Fruit fly (Drosophila melanogaster) whole organism, embryonic: ENCODE results near the gene Atg5.

Experiments used
- C15 ChIP-seq: fragments of 200-800 bp; sonication (Bioruptor generic); IDR thresholded peaks from 3 replicates; pipeline ENCODE4 v1.3.6; 2022; ENCODE audit warnings: missing biosample characterization, missing genetic modification characterization
- CG10366 ChIP-seq: fragments of 200-800 bp; sonication (Bioruptor generic); IDR thresholded peaks from 2 replicates; pipeline ENCODE4 v1.3.6; 2022; ENCODE audit warnings: missing biosample characterization, missing genetic modification characterization
- CG11560 ChIP-seq: fragments of 200-800 bp; sonication (Bioruptor generic); IDR thresholded peaks from 3 replicates; pipeline ENCODE4 v1.3.6; 2022; ENCODE audit warnings: missing biosample characterization, missing genetic modification characterization
- CG14050 ChIP-seq: fragments of 200-800 bp; sonication (Bioruptor generic); IDR thresholded peaks from 3 replicates; pipeline ENCODE4 v1.3.6; 2022; ENCODE audit warnings: missing biosample characterization, missing genetic modification characterization
- CG1647 ChIP-seq: fragments of 200-800 bp; sonication (Bioruptor generic); optimal IDR thresholded peaks from 3 replicates; lab custom pipeline; 2016; ENCODE audit warnings: missing biosample characterization, missing genetic modification characterization
- CG17186 ChIP-seq: fragments of 200-800 bp; sonication (Bioruptor generic); optimal IDR thresholded peaks from 3 replicates; lab custom pipeline; 2017; ENCODE audit warnings: missing biosample characterization, missing genetic modification reagents, missing genetic modification characterization
- CG17328 ChIP-seq: fragments of 200-800 bp; sonication (Bioruptor generic); IDR thresholded peaks from 2 replicates; pipeline ENCODE4 v1.3.6; 2022; ENCODE audit warnings: missing biosample characterization, missing genetic modification characterization
- CG34376 ChIP-seq: fragments of 200-800 bp; sonication (Bioruptor generic); optimal IDR thresholded peaks from 2 replicates; lab custom pipeline; 2018; ENCODE audit warnings: missing biosample characterization, mild to moderate bottlenecking, missing genetic modification characterization
- CG3838 ChIP-seq: fragments of 200-800 bp; sonication (Bioruptor generic); optimal IDR thresholded peaks from 3 replicates; lab custom pipeline; 2016; ENCODE audit warnings: missing biosample characterization, missing genetic modification characterization
- CG4730 ChIP-seq: fragments of 200-800 bp; sonication (Bioruptor generic); IDR thresholded peaks from 2 replicates; pipeline ENCODE4 v1.3.6; 2022; ENCODE audit warnings: missing biosample characterization, missing genetic modification characterization
- CG6854 ChIP-seq: fragments of 200-800 bp; sonication (Bioruptor generic); optimal IDR thresholded peaks from 3 replicates; lab custom pipeline; 2017; ENCODE audit warnings: missing biosample characterization, mild to moderate bottlenecking, missing genetic modification characterization
- CG7271 ChIP-seq: fragments of 200-800 bp; sonication (Bioruptor generic); optimal IDR thresholded peaks from 2 replicates; lab custom pipeline; 2018; ENCODE audit warnings: missing biosample characterization, mild to moderate bottlenecking, missing genetic modification characterization, moderate library complexity
- CG7372 ChIP-seq: fragments of 200-800 bp; sonication (Bioruptor generic); IDR thresholded peaks from 2 replicates; pipeline ENCODE4 v1.3.6; 2022; ENCODE audit warnings: missing biosample characterization, missing genetic modification characterization
- CG7987 ChIP-seq: fragments of 200-800 bp; sonication (Bioruptor generic); optimal IDR thresholded peaks from 2 replicates; lab custom pipeline; 2018; ENCODE audit warnings: missing biosample characterization, mild to moderate bottlenecking, missing genetic modification characterization, moderate library complexity
- CG8359 ChIP-seq: fragments of 200-800 bp; sonication (Bioruptor generic); optimal IDR thresholded peaks from 2 replicates; lab custom pipeline; 2017; ENCODE audit warnings: missing biosample characterization, mild to moderate bottlenecking, missing genetic modification characterization, borderline replicate concordance
- CG9932 ChIP-seq: fragments of 200-800 bp; sonication (Bioruptor generic); IDR thresholded peaks from 2 replicates; pipeline ENCODE4 v1.3.6; 2022; ENCODE audit warnings: missing biosample characterization, missing genetic modification characterization
- Dad ChIP-seq: fragments of 200-800 bp; sonication (Bioruptor generic); optimal IDR thresholded peaks from 3 replicates; lab custom pipeline; 2016; ENCODE audit warnings: missing biosample characterization, missing genetic modification characterization
- Doc3 ChIP-seq: fragments of 200-800 bp; sonication (Bioruptor generic); IDR thresholded peaks from 3 replicates; pipeline ENCODE4 v1.3.6; 2022; ENCODE audit warnings: missing biosample characterization, missing genetic modification characterization; ENCODE audit not compliant: partially characterized antibody
- Drgx ChIP-seq: fragments of 200-800 bp; sonication (Bioruptor generic); IDR thresholded peaks from 2 replicates; pipeline ENCODE4 v1.3.6; 2022; ENCODE audit warnings: missing biosample characterization, missing genetic modification characterization
- E2f1 ChIP-seq: fragments of 200-800 bp; sonication (Bioruptor generic); IDR thresholded peaks from 2 replicates; pipeline ENCODE4 v1.3.6; 2022; ENCODE audit warnings: missing biosample characterization, missing genetic modification characterization
- Hmr ChIP-seq: fragments of 200-800 bp; sonication (Bioruptor generic); optimal IDR thresholded peaks from 3 replicates; lab custom pipeline; 2017; ENCODE audit warnings: mild to moderate bottlenecking, missing biosample characterization, missing genetic modification reagents, missing genetic modification characterization
- Nf-YB ChIP-seq: fragments of 200-800 bp; sonication (Bioruptor generic); optimal IDR thresholded peaks from 3 replicates; lab custom pipeline; 2019; ENCODE audit warnings: missing biosample characterization, mild to moderate bottlenecking, missing genetic modification characterization, moderate library complexity
- Pdp1 ChIP-seq, 2 experiments: fragments of 200-800 bp; sonication (Bioruptor generic); optimal IDR thresholded peaks; 3 replicates each; lab custom pipeline; 2016; ENCODE audit warnings: missing biosample characterization in 2 of 2, missing genetic modification characterization in 2 of 2, mild to moderate bottlenecking in 1 of 2, moderate library complexity in 1 of 2
- Rx ChIP-seq: fragments of 200-800 bp; sonication (Bioruptor generic); IDR thresholded peaks from 2 replicates; pipeline ENCODE4 v1.3.6; 2022; ENCODE audit warnings: missing biosample characterization, missing genetic modification characterization
- Vsx1 ChIP-seq: fragments of 200-800 bp; sonication (Bioruptor generic); optimal IDR thresholded peaks from 2 replicates; lab custom pipeline; 2017; ENCODE audit warnings: missing biosample characterization, mild to moderate bottlenecking, missing genetic modification characterization, missing genetic modification reagents
- Xbp1 ChIP-seq: fragments of 200-800 bp; sonication (Bioruptor generic); optimal IDR thresholded peaks from 3 replicates; lab custom pipeline; 2016; ENCODE audit warnings: missing biosample characterization, mild to moderate bottlenecking, missing genetic modification characterization
- ap ChIP-seq: fragments of 200-800 bp; sonication (Bioruptor generic); IDR thresholded peaks from 2 replicates; pipeline ENCODE4 v1.3.6; 2022; ENCODE audit warnings: missing biosample characterization, missing genetic modification characterization
- ara ChIP-seq: fragments of 200-800 bp; sonication (Bioruptor generic); IDR thresholded peaks from 2 replicates; pipeline ENCODE4 v1.3.6; 2022; ENCODE audit warnings: missing biosample characterization, missing genetic modification characterization
- bbx ChIP-seq: fragments of 200-800 bp; sonication (Bioruptor generic); IDR thresholded peaks from 2 replicates; pipeline ENCODE4 v1.3.6; 2022; ENCODE audit warnings: missing biosample characterization, missing genetic modification characterization; ENCODE audit not compliant: partially characterized antibody
- crp ChIP-seq, 2 experiments: fragments of 200-800 bp; sonication (Bioruptor generic); optimal IDR thresholded peaks; 2 replicates in 1 of 2; 3 replicates in 1 of 2; lab custom pipeline; 2017; ENCODE audit warnings: missing biosample characterization in 2 of 2, missing genetic modification characterization in 2 of 2, mild to moderate bottlenecking in 1 of 2, moderate library complexity in 1 of 2
- cwo ChIP-seq: fragments of 200-800 bp; sonication (Bioruptor generic); optimal IDR thresholded peaks from 3 replicates; lab custom pipeline; 2017; ENCODE audit warnings: missing biosample characterization, missing genetic modification characterization, mild to moderate bottlenecking, moderate library complexity, missing genetic modification reagents
- dmrt99B ChIP-seq: fragments of 200-800 bp; sonication (Bioruptor generic); optimal IDR thresholded peaks from 2 replicates; lab custom pipeline; 2018; ENCODE audit warnings: missing biosample characterization, mild to moderate bottlenecking, missing genetic modification characterization, moderate library complexity
- emc ChIP-seq: fragments of 200-800 bp; sonication (Bioruptor generic); optimal IDR thresholded peaks from 2 replicates; lab custom pipeline; 2016; ENCODE audit warnings: missing biosample characterization, missing genetic modification characterization
- fu2 ChIP-seq: fragments of 200-800 bp; sonication (Bioruptor generic); optimal IDR thresholded peaks from 2 replicates; lab custom pipeline; 2016; ENCODE audit warnings: missing biosample characterization, missing genetic modification characterization
- hbn ChIP-seq: fragments of 200-800 bp; sonication (Bioruptor generic); IDR thresholded peaks from 2 replicates; pipeline ENCODE4 v1.3.6; 2022; ENCODE audit warnings: missing biosample characterization, missing genetic modification characterization; ENCODE audit not compliant: partially characterized antibody
- ind ChIP-seq: fragments of 200-800 bp; sonication (Bioruptor generic); optimal IDR thresholded peaks from 3 replicates; lab custom pipeline; 2016; ENCODE audit warnings: missing biosample characterization, missing genetic modification characterization
- maf-S ChIP-seq: fragments of 200-800 bp; sonication (Bioruptor generic); optimal IDR thresholded peaks from 2 replicates; lab custom pipeline; 2016; ENCODE audit warnings: missing biosample characterization, missing genetic modification characterization
- nmo ChIP-seq: fragments of 200-800 bp; sonication (Bioruptor generic); optimal IDR thresholded peaks from 2 replicates; lab custom pipeline; 2018; ENCODE audit warnings: missing biosample characterization, mild to moderate bottlenecking, missing genetic modification characterization, moderate library complexity
- nom ChIP-seq: fragments of 200-800 bp; sonication (Bioruptor generic); optimal IDR thresholded peaks from 2 replicates; lab custom pipeline; 2017; ENCODE audit warnings: missing biosample characterization, missing genetic modification characterization, mild to moderate bottlenecking, moderate library complexity, missing genetic modification reagents
- otp ChIP-seq: fragments of 200-800 bp; sonication (Bioruptor generic); IDR thresholded peaks from 3 replicates; pipeline ENCODE4, ENCODE4 v1.3.6; 2022; ENCODE audit warnings: missing biosample characterization, missing genetic modification characterization
- toy ChIP-seq: fragments of 200-800 bp; sonication (Bioruptor generic); IDR thresholded peaks from 2 replicates; pipeline ENCODE4 v1.3.6; 2022; ENCODE audit warnings: missing biosample characterization, missing genetic modification characterization

Gene Atg5

dm6 chrX:7323649-7324511 is at the start of gene Atg5, which contains the start of gene Dok (continued):
- TF ChIP-seq CG6854 (GFP tag; lab: Kevin White, UChicago) (no peak), maf-S (GFP tag; lab: Kevin White, UChicago) (no peak), CG3838 (GFP tag; lab: Kevin White, UChicago) (no peak), CG17328 (peak; percentile 32; the same call in 1 of the 2 replicates), CG7372 (no peak), bbx (GFP tag; lab: Robert Waterston, UW) (peak; percentile 14; the same call in 1 of the 2 replicates), Rx (GFP tag; lab: Robert Waterston, UW) (no peak), ind (GFP tag; lab: Kevin White, UChicago) (peak; percentile 34), ara (GFP tag; lab: Robert Waterston, UW) (no peak), dmrt99B (tag; lab: Kevin White, UChicago) (no peak), Nf-YB (GFP tag; lab: Kevin White, UChicago) (peak; percentile 25), Doc3 (GFP tag; lab: Robert Waterston, UW) (peak; percentile 58; the same call in 1 of the 3 replicates), nmo (GFP tag; lab: Kevin White, UChicago) (peak; percentile 59), CG7987 (GFP tag; lab: Kevin White, UChicago) (no peak), CG34376 (GFP tag; lab: Kevin White, UChicago) (no peak), fu2 (GFP tag; lab: Kevin White, UChicago) (peak; percentile 0), hbn (GFP tag; lab: Robert Waterston, UW) (peak; percentile 54), CG1647 (no peak), nom (GFP tag; lab: Kevin White, UChicago) (peak; percentile 17), toy (GFP tag; lab: Robert Waterston, UW) (no peak), CG8359 (GFP tag; lab: Kevin White, UChicago) (no peak), emc (GFP tag; lab: Kevin White, UChicago) (no peak), CG14050 (GFP tag; lab: Robert Waterston, UW) (no peak), CG11560 (no peak), E2f1 (no peak), Xbp1 (GFP tag; lab: Kevin White, UChicago) (peak; percentile 55), Hmr (GFP tag; lab: Kevin White, UChicago) (peak; percentile 65), CG17186 (no peak), cwo (GFP tag; lab: Kevin White, UChicago) (no peak), Dad (no peak), CG4730 (GFP tag; lab: Robert Waterston, UW) (no peak), Drgx (no peak), CG9932 (GFP tag; lab: Robert Waterston, UW) (peak; percentile 70), ap (GFP tag; lab: Robert Waterston, UW) (no peak), crp (GFP tag; optimal IDR thresholded peaks at IDR 0.05; lab: Kevin White, UChicago) (no peak), Pdp1 (GFP tag; optimal IDR thresholded peaks at IDR 0.05; lab: Kevin White, UChicago) (no peak), otp (GFP tag; lab: Robert Waterston, UW) (no peak), Vsx1 (GFP tag; lab: Kevin White, UChicago) (no peak), C15 (GFP tag; lab: Robert Waterston, UW) (no peak), CG10366 (GFP tag; lab: Robert Waterston, UW) (peak; percentile 14; the same call in 1 of the 2 replicates), CG7271 (tag; lab: Kevin White, UChicago) (peak; percentile 19)
